Worm (Caenorhabditis elegans) whole organism, L1 larva: ENCODE results near the gene clpr-2.

ENCODE experiments used
- F16B12.6 ChIP-seq: fragments of 150-350 bp; optimal IDR thresholded peaks from 2 replicates; lab custom pipeline; 2014; ENCODE audit warnings: missing biosample characterization, missing genetic modification characterization
- lin-15B ChIP-seq: fragments of 150-350 bp; sonication (generic microtip); optimal IDR thresholded peaks from 3 replicates; lab custom pipeline; 2014; ENCODE audit warnings: missing biosample characterization, missing genetic modification characterization
- mdl-1 ChIP-seq, 2 experiments: fragments of 150-350 bp; optimal IDR thresholded peaks; 2 replicates each; lab custom pipeline; 2014 to 2017; ENCODE audit warnings: missing biosample characterization in 2 of 2, missing genetic modification characterization in 2 of 2, inconsistent platforms in 1 of 2
- nhr-20 ChIP-seq: sonication (generic microtip); optimal IDR thresholded peaks from 2 replicates; lab custom pipeline; 2016; ENCODE audit warnings: mild to moderate bottlenecking, missing genetic modification characterization, missing compliant biosample characterization
- nhr-47 ChIP-seq: sonication (generic microtip); optimal IDR thresholded peaks from 2 replicates; lab custom pipeline; 2016; ENCODE audit warnings: mild to moderate bottlenecking, missing genetic modification characterization, moderate library complexity, missing compliant biosample characterization
- unc-86 ChIP-seq: sonication (generic microtip); optimal IDR thresholded peaks from 2 replicates; lab custom pipeline; 2016; ENCODE audit warnings: missing genetic modification characterization, missing compliant biosample characterization
- ztf-4 ChIP-seq: fragments of 150-350 bp; optimal IDR thresholded peaks from 2 replicates; lab custom pipeline; 2014; ENCODE audit warnings: missing biosample characterization, missing genetic modification characterization

clpr-2 gene

ce11 chrII:1309892-1310516, 51.3 kb downstream of the clpr-2 start, which contains the start of the genes alh-6 and fcho-1 (continued):
- no peak for TF ChIP-seq F16B12.6 (tag; lab: Kevin White, UChicago)
- peak; percentile 32 for TF ChIP-seq lin-15B (tag; lab: Kevin White, UChicago)
- no peak for TF ChIP-seq unc-86
- TF ChIP-seq ztf-4 (tag; lab: Kevin White, UChicago) = no peak
- TF ChIP-seq nhr-47 = peak; percentile 25
- peak in 1 of 2 experiments; percentile 19 for TF ChIP-seq mdl-1 (tag; optimal IDR thresholded peaks at IDR 0.05; lab: Kevin White, UChicago)
- peak; percentile 19 for TF ChIP-seq nhr-20 (tag; lab: Kevin White, UChicago)
